Fruit fly (Drosophila melanogaster) whole organism, wandering third instar larva: ENCODE measurements around the gene Acp76A.

Experiments
- Abd-B ChIP-seq: fragments of >200 bp; optimal IDR thresholded peaks from 2 replicates; lab custom pipeline; 2017; ENCODE audit warnings: missing biosample characterization, missing genetic modification characterization
- CG32264 ChIP-seq: fragments of 200-800 bp; sonication (Bioruptor generic); optimal IDR thresholded peaks from 2 replicates; lab custom pipeline; 2016; ENCODE audit warnings: missing biosample characterization, missing genetic modification characterization
- CG9705 ChIP-seq: fragments of 200-800 bp; sonication (Bioruptor generic); optimal IDR thresholded peaks from 2 replicates; lab custom pipeline; 2018; ENCODE audit warnings: missing biosample characterization, mild to moderate bottlenecking, missing genetic modification characterization
- CrebA ChIP-seq: fragments of 200-800 bp; sonication (Bioruptor generic); optimal IDR thresholded peaks from 2 replicates; lab custom pipeline; 2016; ENCODE audit warnings: missing biosample characterization, mild to moderate bottlenecking, missing genetic modification characterization, borderline replicate concordance
- Dfd ChIP-seq: fragments of >200 bp; optimal IDR thresholded peaks from 2 replicates; lab custom pipeline; 2017; ENCODE audit warnings: missing biosample characterization, missing genetic modification characterization
- Dif ChIP-seq: fragments of 200-275, 200-300 bp; sonication (Bioruptor generic); optimal IDR thresholded peaks from 2 replicates; lab custom pipeline; 2018; ENCODE audit warnings: missing biosample characterization, missing genetic modification characterization; ENCODE audit not compliant: partially characterized antibody
- HLH106 ChIP-seq: fragments of 200-800 bp; optimal IDR thresholded peaks from 3 replicates; lab custom pipeline; 2019; ENCODE audit warnings: missing biosample characterization, mild to moderate bottlenecking, missing genetic modification characterization, moderate library complexity
- Hnf4 ChIP-seq: fragments of 200-800 bp; sonication (Bioruptor generic); optimal IDR thresholded peaks from 2 replicates; lab custom pipeline; 2016; ENCODE audit warnings: missing biosample characterization, mild to moderate bottlenecking, missing genetic modification characterization
- Hr78 ChIP-seq: fragments of >200 bp; optimal IDR thresholded peaks from 2 replicates; lab custom pipeline; 2017; ENCODE audit warnings: missing biosample characterization, missing genetic modification characterization
- Hr83 ChIP-seq: fragments of 200-300 bp; sonication (Bioruptor generic); optimal IDR thresholded peaks from 2 replicates; lab custom pipeline; 2016; ENCODE audit warnings: missing biosample characterization, mild to moderate bottlenecking, missing genetic modification characterization, moderate library complexity; ENCODE audit not compliant: poor library complexity, severe bottlenecking
- Jra ChIP-seq: sonication (Bioruptor generic); optimal IDR thresholded peaks from 2 replicates; lab custom pipeline; 2016; ENCODE audit warnings: missing biosample characterization, missing genetic modification characterization
- Myc ChIP-seq: fragments of >200 bp; optimal IDR thresholded peaks from 2 replicates; lab custom pipeline; 2017
- N ChIP-seq: fragments of >200 bp; optimal IDR thresholded peaks from 2 replicates; lab custom pipeline; 2018; ENCODE audit warnings: missing biosample characterization, missing external identifiers, missing genetic modification characterization
- OdsH ChIP-seq: fragments of 200-800 bp; sonication (Bioruptor generic); optimal IDR thresholded peaks from 2 replicates; lab custom pipeline; 2016; ENCODE audit warnings: missing biosample characterization, mild to moderate bottlenecking, missing genetic modification characterization
- Rel ChIP-seq, 2 experiments: fragments of 200-800 bp; sonication (Bioruptor generic) in 1 of 2; optimal IDR thresholded peaks; 2 replicates in 1 of 2; 3 replicates in 1 of 2; lab custom pipeline; 2016 to 2019; ENCODE audit warnings: mild to moderate bottlenecking in 2 of 2, missing biosample characterization in 2 of 2, missing genetic modification characterization in 2 of 2, moderate library complexity in 1 of 2
- Sp1 ChIP-seq: fragments of 200-800 bp; sonication (Bioruptor generic); optimal IDR thresholded peaks from 3 replicates; lab custom pipeline; 2019; ENCODE audit warnings: missing biosample characterization, mild to moderate bottlenecking, missing genetic modification characterization, moderate library complexity
- Vsx2 ChIP-seq: fragments of 200-300, 225-300 bp; sonication (Bioruptor generic); optimal IDR thresholded peaks from 2 replicates; lab custom pipeline; 2018; ENCODE audit warnings: missing biosample characterization, missing genetic modification characterization; ENCODE audit not compliant: partially characterized antibody
- br ChIP-seq: fragments of 200-800 bp; sonication (Bioruptor generic); optimal IDR thresholded peaks from 2 replicates; lab custom pipeline; 2016; ENCODE audit warnings: missing biosample characterization, missing genetic modification characterization
- brk ChIP-seq: fragments of 200-800 bp; sonication (Bioruptor generic); optimal IDR thresholded peaks from 2 replicates; lab custom pipeline; 2016; ENCODE audit warnings: missing biosample characterization, mild to moderate bottlenecking, missing genetic modification characterization
- dmrt93B ChIP-seq: fragments of 200-800 bp; sonication (Bioruptor generic); optimal IDR thresholded peaks from 2 replicates; lab custom pipeline; 2018; ENCODE audit warnings: missing biosample characterization, mild to moderate bottlenecking, missing genetic modification characterization
- dsf ChIP-seq: sonication (Bioruptor generic); optimal IDR thresholded peaks from 2 replicates; lab custom pipeline; 2016; ENCODE audit warnings: missing biosample characterization, missing genetic modification characterization, borderline replicate concordance
- ey ChIP-seq: fragments of 200-800 bp; sonication (Bioruptor generic); optimal IDR thresholded peaks from 2 replicates; lab custom pipeline; 2016; ENCODE audit warnings: missing biosample characterization, missing genetic modification characterization
- foxo ChIP-seq, 2 experiments: fragments of 200-800 bp; sonication (Bioruptor generic); optimal IDR thresholded peaks; 2 replicates in 1 of 2; 3 replicates in 1 of 2; lab custom pipeline; 2016 to 2017; ENCODE audit warnings: missing biosample characterization in 2 of 2, missing genetic modification characterization in 2 of 2
- fru ChIP-seq: fragments of 200-800 bp; sonication (Bioruptor generic); optimal IDR thresholded peaks from 3 replicates; lab custom pipeline; 2016; ENCODE audit warnings: missing biosample characterization, mild to moderate bottlenecking, missing genetic modification characterization
- h ChIP-seq: fragments of 200-800 bp; sonication (Bioruptor generic); optimal IDR thresholded peaks from 3 replicates; lab custom pipeline; 2016; ENCODE audit warnings: missing biosample characterization, mild to moderate bottlenecking, missing genetic modification characterization
- jim ChIP-seq: fragments of 175-275, 200-325 bp; sonication (Bioruptor generic); optimal IDR thresholded peaks from 2 replicates; lab custom pipeline; 2016; ENCODE audit warnings: missing biosample characterization, mild to moderate bottlenecking, missing genetic modification characterization
- pan ChIP-seq: fragments of >200 bp; optimal IDR thresholded peaks from 2 replicates; lab custom pipeline; 2017
- psq ChIP-seq: fragments of 200-800 bp; sonication (Bioruptor generic); optimal IDR thresholded peaks from 3 replicates; lab custom pipeline; 2017; ENCODE audit warnings: missing biosample characterization, mild to moderate bottlenecking, missing genetic modification characterization, moderate library complexity
- rgr ChIP-seq: fragments of 200-800 bp; sonication (Bioruptor generic); optimal IDR thresholded peaks from 3 replicates; lab custom pipeline; 2016; ENCODE audit warnings: missing biosample characterization, mild to moderate bottlenecking, missing genetic modification characterization
- sage ChIP-seq: fragments of 200-800 bp; sonication (Bioruptor generic); optimal IDR thresholded peaks from 2 replicates; lab custom pipeline; 2016; ENCODE audit warnings: missing biosample characterization, mild to moderate bottlenecking, missing genetic modification characterization
- sv ChIP-seq: fragments of 200-800 bp; sonication (Bioruptor generic); optimal IDR thresholded peaks from 3 replicates; lab custom pipeline; 2016; ENCODE audit warnings: missing biosample characterization, missing genetic modification characterization
- tai ChIP-seq: sonication (Bioruptor generic); optimal IDR thresholded peaks from 2 replicates; lab custom pipeline; 2016; ENCODE audit warnings: missing biosample characterization, missing genetic modification characterization
- usp ChIP-seq: fragments of >200 bp; optimal IDR thresholded peaks from 2 replicates; lab custom pipeline; 2017; ENCODE audit warnings: missing biosample characterization, missing genetic modification characterization
- woc ChIP-seq: sonication (Bioruptor generic); optimal IDR thresholded peaks from 2 replicates; lab custom pipeline; 2016; ENCODE audit warnings: missing biosample characterization, mild to moderate bottlenecking, missing genetic modification characterization

Gene Acp76A

dm6 chr3L:19049669-19050510 lies 1.9 kb downstream of the Acp76A start:
- TF ChIP-seq Myc (lab: Kevin White, UChicago), result no peak
- TF ChIP-seq Hr83, result no peak
- TF ChIP-seq sv, result no peak
- TF ChIP-seq brk (GFP tag; lab: Kevin White, UChicago), result no peak
- no peak for TF ChIP-seq HLH106 (tag; lab: Kevin White, UChicago)
- TF ChIP-seq Jra (GFP tag; lab: Kevin White, UChicago), result no peak
- no peak for TF ChIP-seq Hr78 (GFP tag; lab: Kevin White, UChicago)
- TF ChIP-seq Hnf4 (GFP tag; lab: Kevin White, UChicago), result no peak
- no peak for TF ChIP-seq CrebA (GFP tag; lab: Kevin White, UChicago)
- TF ChIP-seq OdsH (GFP tag; lab: Kevin White, UChicago), result no peak
- no peak for TF ChIP-seq jim
- TF ChIP-seq h (GFP tag; lab: Kevin White, UChicago), result no peak
- no peak for TF ChIP-seq CG9705 (GFP tag; lab: Kevin White, UChicago)
- TF ChIP-seq Vsx2 (GFP tag; lab: Kevin White, UChicago), result no peak
- no peak for TF ChIP-seq ey (GFP tag; lab: Kevin White, UChicago)
- no peak for TF ChIP-seq fru
- TF ChIP-seq tai (GFP tag; lab: Kevin White, UChicago), result no peak
- no peak for TF ChIP-seq foxo (GFP tag; optimal IDR thresholded peaks at IDR 0.05; lab: Kevin White, UChicago)

dm6 chr3L:19048761-19049160 lies 3.1 kb downstream of the Acp76A start:
- TF ChIP-seq fru (no peak), br (GFP tag; lab: Kevin White, UChicago) (no peak), sv (no peak), h (GFP tag; lab: Kevin White, UChicago) (no peak), rgr (no peak), tai (GFP tag; lab: Kevin White, UChicago) (no peak), sage (GFP tag; lab: Kevin White, UChicago) (no peak), Rel (GFP tag; optimal IDR thresholded peaks at IDR 0.05; lab: Kevin White, UChicago) (no peak), Rel (tag; optimal IDR thresholded peaks at IDR 0.05; lab: Kevin White, UChicago) (no peak)

dm6 chr3L:19048257-19048656 lies 3.6 kb downstream of the Acp76A start:
- TF ChIP-seq fru (no peak), woc (no peak), Hnf4 (GFP tag; lab: Kevin White, UChicago) (no peak), Rel (GFP tag; optimal IDR thresholded peaks at IDR 0.05; lab: Kevin White, UChicago) (no peak), Rel (tag; optimal IDR thresholded peaks at IDR 0.05; lab: Kevin White, UChicago) (no peak), N (GFP tag; lab: Kevin White, UChicago) (no peak), Hr83 (no peak)

dm6 chr3L:19046389-19047042 lies 5.3 kb downstream of the Acp76A start:
- TF ChIP-seq Hnf4 (GFP tag; lab: Kevin White, UChicago) (peak; percentile 32), sv (no peak), HLH106 (tag; lab: Kevin White, UChicago) (peak; percentile 89), fru (peak; percentile 85), br (GFP tag; lab: Kevin White, UChicago) (peak; percentile 68), sage (GFP tag; lab: Kevin White, UChicago) (peak; percentile 59), Vsx2 (GFP tag; lab: Kevin White, UChicago) (peak; percentile 17), pan (lab: Kevin White, UChicago) (no peak), Dfd (GFP tag; lab: Kevin White, UChicago) (no peak), CrebA (GFP tag; lab: Kevin White, UChicago) (no peak), CG32264 (GFP tag; lab: Kevin White, UChicago) (peak; percentile 31), dsf (GFP tag; lab: Kevin White, UChicago) (no peak), rgr (peak; percentile 77), tai (GFP tag; lab: Kevin White, UChicago) (peak; percentile 63), Abd-B (no peak), Sp1 (peak; percentile 94), OdsH (GFP tag; lab: Kevin White, UChicago) (peak; percentile 84), Dif (no peak), jim (no peak), Rel (GFP tag; optimal IDR thresholded peaks at IDR 0.05; lab: Kevin White, UChicago) (no peak), Rel (tag; optimal IDR thresholded peaks at IDR 0.05; lab: Kevin White, UChicago) (peak; percentile 36), woc (peak; percentile 74), psq (peak; percentile 87), brk (GFP tag; lab: Kevin White, UChicago) (peak; percentile 58), ey (GFP tag; lab: Kevin White, UChicago) (peak; percentile 73), usp (GFP tag; lab: Kevin White, UChicago) (no peak), h (GFP tag; lab: Kevin White, UChicago) (peak; percentile 87), dmrt93B (GFP tag; lab: Kevin White, UChicago) (peak; percentile 74), CG9705 (GFP tag; lab: Kevin White, UChicago) (peak; percentile 59), Jra (GFP tag; lab: Kevin White, UChicago) (peak; percentile 40), foxo (GFP tag; optimal IDR thresholded peaks at IDR 0.05; lab: Kevin White, UChicago) (peak in 1 of 2 experiments; percentile 89)
